Worm (Caenorhabditis elegans) whole organism, L4 larva: ENCODE data around the gene acdh-12.

Source experiments
- D1046.2 ChIP-seq: fragments of 200-800 bp; sonication (Bioruptor generic); IDR thresholded peaks from 2 replicates; pipeline ENCODE4 v1.3.6; 2022; ENCODE audit warnings: missing genetic modification characterization, missing compliant biosample characterization
- T26A8.4 ChIP-seq: fragments of 200-800 bp; sonication (Bioruptor generic); IDR thresholded peaks from 2 replicates; pipeline ENCODE4 v1.3.6; 2022; ENCODE audit warnings: missing genetic modification characterization, missing compliant biosample characterization
- ZK337.2 ChIP-seq: fragments of 200-800 bp; sonication (Bioruptor generic); IDR thresholded peaks from 2 replicates; pipeline ENCODE4 v1.3.6; 2022; ENCODE audit warnings: missing genetic modification reagents, missing genetic modification characterization, missing compliant biosample characterization
- aha-1 ChIP-seq: fragments of 150-350 bp; peaks from one replicate; lab custom pipeline; 2014; ENCODE audit warnings: missing biosample characterization, missing genetic modification characterization
- ceh-32 ChIP-seq: sonication (generic microtip); optimal IDR thresholded peaks from 2 replicates; lab custom pipeline; 2016; ENCODE audit warnings: mild to moderate bottlenecking, missing genetic modification characterization, missing compliant biosample characterization; ENCODE audit not compliant: poor library complexity
- ceh-62 ChIP-seq: sonication (generic microtip); optimal IDR thresholded peaks from 2 replicates; lab custom pipeline; 2017; ENCODE audit warnings: missing biosample characterization, missing genetic modification characterization
- ceh-82 ChIP-seq: sonication (generic microtip); optimal IDR thresholded peaks from 2 replicates; lab custom pipeline; 2017; ENCODE audit warnings: missing biosample characterization, missing genetic modification characterization
- daf-12 ChIP-seq: fragments of 150-350 bp; optimal IDR thresholded peaks from 2 replicates; lab custom pipeline; 2014; ENCODE audit warnings: missing biosample characterization, missing genetic modification reagents, missing genetic modification characterization
- daf-16 ChIP-seq, 3 experiments: sonication (generic microtip); optimal IDR thresholded peaks; 2 replicates each; lab custom pipeline; 2016 to 2017; ENCODE audit warnings: missing genetic modification characterization in 3 of 3, missing genetic modification reagents in 3 of 3, mild to moderate bottlenecking in 2 of 3, missing compliant biosample characterization in 2 of 3, missing biosample characterization in 1 of 3, moderate library complexity in 1 of 3
- dmd-6 ChIP-seq: fragments of 200-800 bp; sonication (Bioruptor generic); IDR thresholded peaks from 2 replicates; pipeline ENCODE4 v1.3.6; 2022; ENCODE audit warnings: missing genetic modification reagents, missing genetic modification characterization, missing compliant biosample characterization
- dve-1 ChIP-seq: sonication (generic microtip); optimal IDR thresholded peaks from 2 replicates; lab custom pipeline; 2017; ENCODE audit warnings: antibody characterized with exemption, mild to moderate bottlenecking, missing genetic modification characterization, missing compliant biosample characterization; ENCODE audit not compliant: insufficient read depth
- egl-43 ChIP-seq: fragments of 200-800 bp; sonication (Bioruptor generic); IDR thresholded peaks from 2 replicates; pipeline ENCODE4 v1.3.6; 2022; ENCODE audit warnings: missing genetic modification reagents, missing genetic modification characterization, missing compliant biosample characterization
- hif-1 ChIP-seq, 2 experiments: sonication (generic microtip); optimal IDR thresholded peaks; 2 replicates each; lab custom pipeline; 2016 to 2017; ENCODE audit warnings: missing compliant biosample characterization in 2 of 2, missing genetic modification characterization in 2 of 2, missing genetic modification reagents in 2 of 2, missing genotype in 2 of 2, mild to moderate bottlenecking in 1 of 2
- hlh-11 ChIP-seq: fragments of 200-800 bp; sonication (Bioruptor generic); optimal IDR thresholded peaks from 2 replicates; lab custom pipeline; 2018; ENCODE audit warnings: mild to moderate bottlenecking, missing genetic modification characterization, missing compliant biosample characterization
- lin-29 ChIP-seq: fragments of 200-800 bp; sonication (Bioruptor generic); IDR thresholded peaks from 2 replicates; pipeline ENCODE4 v1.3.6; 2022; ENCODE audit warnings: missing genetic modification reagents, missing genetic modification characterization, missing compliant biosample characterization
- lin-38 ChIP-seq: fragments of 200-800 bp; sonication (Bioruptor generic); IDR thresholded peaks from 2 replicates; pipeline ENCODE4 v1.3.6; 2022; ENCODE audit warnings: missing genetic modification reagents, missing genetic modification characterization, missing compliant biosample characterization
- lsy-2 ChIP-seq, 2 experiments: fragments of 150-350 bp in 1 of 2; sonication (generic microtip) in 1 of 2; optimal IDR thresholded peaks; 2 replicates each; lab custom pipeline; 2014 to 2017; ENCODE audit warnings: missing biosample characterization in 2 of 2, missing genetic modification characterization in 2 of 2
- madf-5 ChIP-seq, 2 experiments: fragments of 200-800 bp; sonication (Bioruptor generic); IDR thresholded peaks; 2 replicates each; pipeline ENCODE4 v1.3.6; 2022; ENCODE audit warnings: missing compliant biosample characterization in 2 of 2, missing genetic modification characterization in 2 of 2
- mdl-1 ChIP-seq, 2 experiments: fragments of 150-350 bp in 1 of 2; sonication (generic microtip) in 1 of 2; optimal IDR thresholded peaks; 2 replicates each; lab custom pipeline; 2014 to 2017; ENCODE audit warnings: missing biosample characterization in 2 of 2, missing genetic modification characterization in 2 of 2
- mdt-29 ChIP-seq: fragments of 200-800 bp; sonication (Bioruptor generic); IDR thresholded peaks from 2 replicates; pipeline ENCODE4 v1.3.6; 2022; ENCODE audit warnings: missing genetic modification reagents, missing genetic modification characterization, missing compliant biosample characterization
- mep-1 ChIP-seq: fragments of 150-350 bp; sonication (generic microtip); optimal IDR thresholded peaks from 3 replicates; lab custom pipeline; 2014; ENCODE audit warnings: missing biosample characterization, missing genetic modification characterization
- nhr-111 ChIP-seq: fragments of 200-800 bp; sonication (Bioruptor generic); optimal IDR thresholded peaks from 2 replicates; lab custom pipeline; 2018; ENCODE audit warnings: mild to moderate bottlenecking, missing genetic modification characterization, missing compliant biosample characterization
- nhr-28 ChIP-seq: fragments of 150-350 bp; optimal IDR thresholded peaks from 2 replicates; lab custom pipeline; 2014; ENCODE audit warnings: missing biosample characterization, missing genetic modification characterization
- nhr-48 ChIP-seq: sonication (generic microtip); optimal IDR thresholded peaks from 2 replicates; lab custom pipeline; 2016; ENCODE audit warnings: mild to moderate bottlenecking, missing genetic modification characterization, missing compliant biosample characterization
- pha-4 ChIP-seq, 2 experiments: fragments of 150-350 bp in 1 of 2; fragments of 200-800 bp in 1 of 2; sonication (Bioruptor generic) in 1 of 2; IDR thresholded peaks in 1 of 2; optimal IDR thresholded peaks in 1 of 2; 2 replicates each; pipeline versions ENCODE4 v1.3.6 to Lab custom; 2014 to 2022; ENCODE audit warnings: missing genetic modification characterization in 2 of 2, missing genetic modification reagents in 2 of 2, missing biosample characterization in 1 of 2, missing compliant biosample characterization in 1 of 2
- php-3 ChIP-seq: fragments of 200-800 bp; sonication (Bioruptor generic); IDR thresholded peaks from 2 replicates; pipeline ENCODE4 v1.3.6; 2022; ENCODE audit warnings: missing genetic modification reagents, missing genetic modification characterization, missing compliant biosample characterization
- pqm-1 ChIP-seq: sonication (generic microtip); optimal IDR thresholded peaks from 2 replicates; lab custom pipeline; 2017; ENCODE audit warnings: missing biosample characterization, missing genetic modification characterization
- rbr-2 ChIP-seq: sonication (generic microtip); optimal IDR thresholded peaks from 2 replicates; lab custom pipeline; 2016; ENCODE audit warnings: missing genotype, missing genetic modification characterization, missing compliant biosample characterization
- spr-1 ChIP-seq: sonication (generic microtip); optimal IDR thresholded peaks from 2 replicates; lab custom pipeline; 2016; ENCODE audit warnings: mild to moderate bottlenecking, missing genetic modification characterization, missing compliant biosample characterization
- unc-130 ChIP-seq: sonication (generic microtip); optimal IDR thresholded peaks from 2 replicates; lab custom pipeline; 2016; ENCODE audit warnings: missing genetic modification reagents, missing genetic modification characterization, missing compliant biosample characterization
- unc-62 ChIP-seq, 3 experiments: fragments of 150-350 bp in 1 of 3; sonication (generic microtip); optimal IDR thresholded peaks in 2 of 3; peaks in 1 of 3; 1 replicate in 1 of 3; 2 replicates in 2 of 3; lab custom pipeline; 2014 to 2017; ENCODE audit warnings: missing biosample characterization in 3 of 3, missing genetic modification characterization in 3 of 3, missing genetic modification reagents in 3 of 3, missing genotype in 1 of 3
- zag-1 ChIP-seq: fragments of 150-350 bp; optimal IDR thresholded peaks from 2 replicates; lab custom pipeline; 2014; ENCODE audit warnings: missing biosample characterization, missing genetic modification characterization
- zfp-3 ChIP-seq: fragments of 200-800 bp; sonication (Bioruptor generic); conservative IDR thresholded peaks from 2 replicates; pipeline ENCODE4 v1.3.6; 2022; ENCODE audit warnings: missing genetic modification reagents, missing genetic modification characterization, missing compliant biosample characterization

Gene acdh-12

ce11 chrII:7233274-7233673 is 37.8 kb upstream of the acdh-12 start:
- TF ChIP-seq php-3 (GFP tag; lab: Robert Waterston, UW) (peak; percentile 77), dmd-6 (GFP tag; lab: Robert Waterston, UW) (peak; percentile 55; the same call in 1 of the 2 replicates), nhr-28 (tag; lab: Kevin White, UChicago) (peak; percentile 66), pqm-1 (tag; lab: Kevin White, UChicago) (peak; percentile 54), mdt-29 (GFP tag; lab: Robert Waterston, UW) (no peak)

DNA sequence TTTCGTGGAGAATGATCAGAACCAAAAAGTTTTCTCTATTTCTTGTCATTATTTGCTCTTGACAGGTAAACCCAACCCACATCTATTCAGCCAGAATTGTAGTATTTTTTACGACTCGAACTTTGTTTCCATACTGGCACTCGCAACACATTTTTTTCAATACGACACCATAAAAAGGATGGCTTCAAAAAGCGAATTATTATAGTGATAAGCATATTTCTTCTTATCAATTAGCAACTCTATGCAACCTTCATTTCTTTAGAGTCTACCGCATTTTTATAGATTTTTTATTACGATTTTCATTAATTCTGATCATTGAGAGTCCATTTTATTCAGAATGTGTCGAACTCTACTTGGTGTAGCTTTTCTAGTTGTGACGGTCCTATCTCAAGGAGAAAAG is 37.1 kb upstream of the acdh-12 start, which contains the start of gene ctsa-3.1:
TSS of gene ctsa-3.1 (plus strand) at position 337 of the 400 bp plus-strand sequence.
- peak; percentile 74 for TF ChIP-seq pqm-1 (tag; lab: Kevin White, UChicago)
- peak; percentile 65 for TF ChIP-seq nhr-28 (tag; lab: Kevin White, UChicago)
- TF ChIP-seq daf-12 (tag; lab: Kevin White, UChicago) = no peak
- TF ChIP-seq D1046.2 = no peak
- no peak for TF ChIP-seq daf-16 (GFP tag; optimal IDR thresholded peaks at IDR 0.05; lab: Kevin White, UChicago)
- peak; percentile 46 for TF ChIP-seq daf-16 (tag; optimal IDR thresholded peaks at IDR 0.05; lab: Kevin White, UChicago)
- peak; percentile 10 for TF ChIP-seq nhr-48
- peak; percentile 19 for TF ChIP-seq aha-1 (tag; lab: Kevin White, UChicago)
- no peak for TF ChIP-seq ZK337.2
- TF ChIP-seq madf-5 (GFP tag; IDR thresholded peaks at IDR 0.05; lab: Robert Waterston, UW) = no peak
- TF ChIP-seq zag-1 (tag; lab: Kevin White, UChicago) = no peak
- TF ChIP-seq egl-43 (GFP tag; lab: Robert Waterston, UW) = no peak
- no peak for TF ChIP-seq ceh-32 (tag; lab: Kevin White, UChicago)
- TF ChIP-seq ceh-62 (tag; lab: Kevin White, UChicago) = no peak
- TF ChIP-seq unc-130 (GFP tag; lab: Kevin White, UChicago) = no peak
- no peak for TF ChIP-seq rbr-2
- TF ChIP-seq spr-1 (tag; lab: Kevin White, UChicago) = no peak
- no peak for TF ChIP-seq dve-1 (tag; lab: Kevin White, UChicago)
- TF ChIP-seq hlh-11 = peak; percentile 26
- TF ChIP-seq lin-29 (GFP tag; lab: Robert Waterston, UW) = no peak
- TF ChIP-seq lsy-2 (tag; optimal IDR thresholded peaks at IDR 0.05; lab: Kevin White, UChicago) = no peak
- TF ChIP-seq dmd-6 (GFP tag; lab: Robert Waterston, UW) = peak; percentile 68
- TF ChIP-seq php-3 (GFP tag; lab: Robert Waterston, UW) = peak; percentile 90
- TF ChIP-seq ceh-82 = no peak

DNA sequence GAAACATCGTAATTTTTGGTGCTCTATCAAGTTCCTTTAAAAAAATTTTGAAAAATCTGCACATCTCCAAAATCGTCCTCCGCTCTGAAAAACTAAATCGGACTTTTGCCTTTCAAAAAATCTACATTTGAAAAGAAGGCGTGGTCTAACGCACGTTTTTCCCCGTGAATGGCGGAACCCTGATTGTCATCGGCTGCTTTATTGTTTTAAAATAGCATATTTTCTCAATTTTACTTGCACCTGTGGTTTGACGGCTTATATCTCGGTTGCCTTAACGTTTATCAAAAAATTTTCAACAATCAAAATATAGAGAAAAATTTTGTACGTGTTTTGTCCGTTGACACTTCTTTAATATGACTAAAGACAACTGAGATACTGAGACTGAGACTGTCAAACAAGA is 36.5 kb upstream of the acdh-12 start:
- TF ChIP-seq lin-38 (GFP tag; lab: Robert Waterston, UW) (0 out of 2 replicates have a peak, but pooled peaks have one; percentile 17), hif-1 (tag; optimal IDR thresholded peaks at IDR 0.05; lab: Kevin White, UChicago) (no peak)
- TF ChIP-seq, all 104 proteins: peak for 1

DNA sequence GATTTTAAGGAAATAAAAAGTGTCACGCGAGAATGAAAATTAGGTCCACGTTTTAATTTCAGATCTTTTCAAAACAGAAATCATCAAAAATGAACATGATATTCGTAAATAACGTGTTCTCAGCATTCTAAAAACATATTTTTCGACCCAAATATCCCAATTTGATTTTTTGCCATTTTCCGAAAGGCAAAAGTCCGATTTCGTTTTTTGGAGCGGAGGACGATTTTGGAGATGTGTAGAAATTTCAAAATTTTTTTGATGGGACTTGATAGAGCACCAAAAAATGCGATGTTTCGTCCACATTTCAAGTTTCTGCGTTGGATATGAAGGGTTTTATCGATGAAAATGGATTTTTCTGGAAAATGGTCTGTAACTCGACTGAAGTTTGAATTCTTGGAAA is 35.2 kb upstream of the acdh-12 start:
- TF ChIP-seq lsy-2 (tag; optimal IDR thresholded peaks at IDR 0.05; lab: Kevin White, UChicago) (peak in 1 of 2 experiments; percentile 9), T26A8.4 (peak; percentile 72; the same call in 1 of the 2 replicates), nhr-111 (GFP tag; lab: Kevin White, UChicago) (no peak), lin-29 (GFP tag; lab: Robert Waterston, UW) (0 out of 2 replicates have a peak, but pooled peaks have one; percentile 53), ceh-32 (tag; lab: Kevin White, UChicago) (no peak), unc-62 (GFP tag; optimal IDR thresholded peaks at IDR 0.05 in 1 of 2; lab: Kevin White, UChicago) (no peak), unc-62 (tag; optimal IDR thresholded peaks at IDR 0.05; lab: Kevin White, UChicago) (no peak), mdl-1 (tag; optimal IDR thresholded peaks at IDR 0.05; lab: Kevin White, UChicago) (peak in 1 of 2 experiments; percentile 1), zfp-3 (GFP tag; lab: Robert Waterston, UW) (peak; percentile 62; the same call in 1 of the 2 replicates), pha-4 (GFP tag; IDR thresholded peaks at IDR 0.05; lab: Robert Waterston, UW) (peak; percentile 40; the same call in 1 of the 2 replicates), pha-4 (tag; optimal IDR thresholded peaks at IDR 0.05; lab: Kevin White, UChicago) (no peak), mep-1 (peak; percentile 5)
